Fruit fly (Drosophila melanogaster) whole organism, embryonic: ENCODE measurements around the gene CG43799.

Experiments used
- Adf1 ChIP-seq: fragments of 200-800 bp; sonication (Bioruptor generic); IDR thresholded peaks from 2 replicates; pipeline ENCODE4 v1.3.6; 2022; ENCODE audit warnings: missing biosample characterization, missing genetic modification characterization
- Antp ChIP-seq: fragments of 200-800 bp; sonication (Bioruptor generic); optimal IDR thresholded peaks from 3 replicates; lab custom pipeline; 2016; ENCODE audit warnings: missing biosample characterization, missing genetic modification characterization
- CG10654 ChIP-seq: fragments of 200-800 bp; sonication (Bioruptor generic); optimal IDR thresholded peaks from 2 replicates; lab custom pipeline; 2016; ENCODE audit warnings: missing biosample characterization, missing genetic modification characterization
- CG11696 ChIP-seq: fragments of 200-800 bp; sonication (Bioruptor generic); IDR thresholded peaks from 2 replicates; pipeline ENCODE4 v1.3.6; 2022; ENCODE audit warnings: missing biosample characterization, missing genetic modification characterization
- CG12104 ChIP-seq: fragments of 200-800 bp; sonication (Bioruptor generic); optimal IDR thresholded peaks from 3 replicates; lab custom pipeline; 2016; ENCODE audit warnings: missing biosample characterization, missing genetic modification characterization
- CG13296 ChIP-seq: fragments of 200-800 bp; sonication (Bioruptor generic); optimal IDR thresholded peaks from 3 replicates; lab custom pipeline; 2018; ENCODE audit warnings: missing biosample characterization, mild to moderate bottlenecking, missing genetic modification characterization
- CG14441 ChIP-seq: fragments of 200-800 bp; sonication (Bioruptor generic); IDR thresholded peaks from 2 replicates; pipeline ENCODE4 v1.3.6; 2022; ENCODE audit warnings: missing biosample characterization, missing genetic modification characterization
- CG14710 ChIP-seq: fragments of 200-800 bp; sonication (Bioruptor generic); optimal IDR thresholded peaks from 3 replicates; lab custom pipeline; 2019; ENCODE audit warnings: missing biosample characterization, mild to moderate bottlenecking, missing genetic modification characterization, moderate library complexity
- CG15514 ChIP-seq: fragments of 200-800 bp; sonication (Bioruptor generic); optimal IDR thresholded peaks from 3 replicates; lab custom pipeline; 2017; ENCODE audit warnings: missing biosample characterization, missing genetic modification characterization, mild to moderate bottlenecking, moderate library complexity, missing genetic modification reagents
- CG15601 ChIP-seq: fragments of 200-800 bp; sonication (Bioruptor generic); optimal IDR thresholded peaks from 3 replicates; lab custom pipeline; 2019; ENCODE audit warnings: missing biosample characterization, mild to moderate bottlenecking, missing genetic modification characterization, moderate library complexity
- CG15696 ChIP-seq: fragments of 200-800 bp; sonication (Bioruptor generic); optimal IDR thresholded peaks from 2 replicates; lab custom pipeline; 2019; ENCODE audit warnings: missing biosample characterization, mild to moderate bottlenecking, missing genetic modification characterization, moderate library complexity
- CG17829 ChIP-seq: fragments of 200-800 bp; optimal IDR thresholded peaks from 2 replicates; lab custom pipeline; 2019; ENCODE audit warnings: missing biosample characterization, mild to moderate bottlenecking, missing genetic modification characterization, moderate library complexity
- CG18764 ChIP-seq: fragments of 200-800 bp; sonication (Bioruptor generic); optimal IDR thresholded peaks from 3 replicates; lab custom pipeline; 2016; ENCODE audit warnings: missing biosample characterization, missing genetic modification characterization
- CG2712 ChIP-seq: fragments of 200-800 bp; optimal IDR thresholded peaks from 3 replicates; lab custom pipeline; 2019; ENCODE audit warnings: missing biosample characterization, mild to moderate bottlenecking, missing genetic modification characterization, moderate library complexity
- CG31441 ChIP-seq: fragments of 200-800 bp; sonication (Bioruptor generic); IDR thresholded peaks from 2 replicates; pipeline ENCODE4 v1.3.6; 2022; ENCODE audit warnings: missing biosample characterization, missing genetic modification characterization
- CG43689 ChIP-seq: fragments of 200-800 bp; sonication (Bioruptor generic); IDR thresholded peaks from 2 replicates; pipeline ENCODE4 v1.3.6; 2022; ENCODE audit warnings: missing biosample characterization, missing genetic modification characterization
- CG4404 ChIP-seq: fragments of 200-800 bp; sonication (Bioruptor generic); IDR thresholded peaks from 2 replicates; pipeline ENCODE4 v1.3.6; 2022; ENCODE audit warnings: missing biosample characterization, missing genetic modification characterization
- CG7271 ChIP-seq: fragments of 200-800 bp; sonication (Bioruptor generic); optimal IDR thresholded peaks from 2 replicates; lab custom pipeline; 2018; ENCODE audit warnings: missing biosample characterization, mild to moderate bottlenecking, missing genetic modification characterization, moderate library complexity
- CG7372 ChIP-seq: fragments of 200-800 bp; sonication (Bioruptor generic); IDR thresholded peaks from 2 replicates; pipeline ENCODE4 v1.3.6; 2022; ENCODE audit warnings: missing biosample characterization, missing genetic modification characterization
- CkIIα-i1 ChIP-seq: fragments of 200-800 bp; sonication (Bioruptor generic); IDR thresholded peaks from 2 replicates; pipeline ENCODE4 v1.3.6; 2022; ENCODE audit warnings: missing biosample characterization, missing genetic modification characterization
- D19A ChIP-seq: fragments of 200-800 bp; optimal IDR thresholded peaks from 3 replicates; lab custom pipeline; 2019; ENCODE audit warnings: missing biosample characterization, mild to moderate bottlenecking, missing genetic modification characterization, moderate library complexity
- Hmx ChIP-seq: fragments of 200-800 bp; sonication (Bioruptor generic); optimal IDR thresholded peaks from 2 replicates; lab custom pipeline; 2016; ENCODE audit warnings: missing biosample characterization, missing genetic modification characterization
- Lpt ChIP-seq: fragments of >200 bp; optimal IDR thresholded peaks from 2 replicates; lab custom pipeline; 2018; ENCODE audit warnings: missing biosample characterization, missing genetic modification characterization
- Med ChIP-seq: fragments of 200-800 bp; sonication (Bioruptor generic); peaks from one replicate; lab custom pipeline; 2016; ENCODE audit warnings: missing biosample characterization, missing genetic modification characterization, mild to moderate bottlenecking, inconsistent platforms, moderate library complexity
- Pdp1 ChIP-seq, 2 experiments: fragments of 200-800 bp; sonication (Bioruptor generic); optimal IDR thresholded peaks; 3 replicates each; lab custom pipeline; 2016; ENCODE audit warnings: missing biosample characterization in 2 of 2, missing genetic modification characterization in 2 of 2, mild to moderate bottlenecking in 1 of 2, moderate library complexity in 1 of 2
- Sry-β ChIP-seq: fragments of 200-800 bp; sonication (Bioruptor generic); optimal IDR thresholded peaks from 2 replicates; lab custom pipeline; 2018; ENCODE audit warnings: missing biosample characterization, mild to moderate bottlenecking, missing genetic modification characterization, moderate library complexity
- Xrp1 ChIP-seq: fragments of 200-800 bp; sonication (Bioruptor generic); IDR thresholded peaks from 2 replicates; pipeline ENCODE4 v1.3.6; 2022; ENCODE audit warnings: missing biosample characterization, missing genetic modification characterization
- ci ChIP-seq: fragments of 200-800 bp; sonication (Bioruptor generic); IDR thresholded peaks from 3 replicates; pipeline ENCODE4 v1.3.6; 2022; ENCODE audit warnings: missing biosample characterization, missing genetic modification characterization
- crp ChIP-seq, 2 experiments: fragments of 200-800 bp; sonication (Bioruptor generic); optimal IDR thresholded peaks; 2 replicates in 1 of 2; 3 replicates in 1 of 2; lab custom pipeline; 2017; ENCODE audit warnings: missing biosample characterization in 2 of 2, missing genetic modification characterization in 2 of 2, mild to moderate bottlenecking in 1 of 2, moderate library complexity in 1 of 2
- da ChIP-seq: fragments of 200-800 bp; sonication (Bioruptor generic); optimal IDR thresholded peaks from 2 replicates; lab custom pipeline; 2016; ENCODE audit warnings: missing biosample characterization, missing genetic modification characterization
- disco-r ChIP-seq: fragments of 200-800 bp; sonication (Bioruptor generic); optimal IDR thresholded peaks from 2 replicates; lab custom pipeline; 2016; ENCODE audit warnings: missing biosample characterization, missing genetic modification characterization
- gem ChIP-seq: fragments of 200-800 bp; sonication (Bioruptor generic); optimal IDR thresholded peaks from 2 replicates; lab custom pipeline; 2019; ENCODE audit warnings: missing biosample characterization, mild to moderate bottlenecking, missing genetic modification characterization, moderate library complexity
- lola ChIP-seq, 3 experiments: fragments of >200 bp in 2 of 3; fragments of 200-800 bp in 1 of 3; sonication (Bioruptor generic) in 1 of 3; optimal IDR thresholded peaks; 2 replicates each; lab custom pipeline; 2017 to 2019; ENCODE audit warnings: missing biosample characterization in 3 of 3, missing genetic modification characterization in 3 of 3, mild to moderate bottlenecking in 1 of 3, moderate library complexity in 1 of 3
- mam ChIP-seq: fragments of 200-800 bp; sonication (Bioruptor generic); optimal IDR thresholded peaks from 3 replicates; lab custom pipeline; 2016; ENCODE audit warnings: missing biosample characterization, missing genetic modification characterization
- mld ChIP-seq: fragments of 200-800 bp; sonication (Bioruptor generic); IDR thresholded peaks from 3 replicates; pipeline ENCODE4 v1.3.6; 2022; ENCODE audit warnings: missing biosample characterization, missing genetic modification characterization; ENCODE audit not compliant: partially characterized antibody
- oc ChIP-seq: fragments of 200-800 bp; sonication (Bioruptor generic); optimal IDR thresholded peaks from 2 replicates; lab custom pipeline; 2018; ENCODE audit warnings: missing biosample characterization, mild to moderate bottlenecking, missing genetic modification characterization, moderate library complexity
- otp ChIP-seq: fragments of 200-800 bp; sonication (Bioruptor generic); IDR thresholded peaks from 3 replicates; pipeline ENCODE4, ENCODE4 v1.3.6; 2022; ENCODE audit warnings: missing biosample characterization, missing genetic modification characterization
- pb ChIP-seq: fragments of 200-800 bp; sonication (Bioruptor generic); optimal IDR thresholded peaks from 3 replicates; lab custom pipeline; 2016; ENCODE audit warnings: missing biosample characterization, missing genetic modification characterization
- phol ChIP-seq: fragments of 200-800 bp; sonication (Bioruptor generic); optimal IDR thresholded peaks from 3 replicates; lab custom pipeline; 2018; ENCODE audit warnings: missing biosample characterization, mild to moderate bottlenecking, missing genetic modification characterization, moderate library complexity
- prd ChIP-seq, 3 experiments: fragments of >200 bp in 2 of 3; fragments of 200-800 bp in 1 of 3; sonication (Bioruptor generic) in 1 of 3; optimal IDR thresholded peaks in 2 of 3; IDR thresholded peaks in 1 of 3; 2 replicates in 2 of 3; 3 replicates in 1 of 3; pipeline versions ENCODE4 v1.3.6 to Lab custom; 2017 to 2022; ENCODE audit warnings: missing biosample characterization in 1 of 3, missing genetic modification characterization in 1 of 3
- row ChIP-seq: fragments of 200-800 bp; sonication (Bioruptor generic); IDR thresholded peaks from 3 replicates; pipeline ENCODE4 v1.3.6; 2022; ENCODE audit warnings: missing biosample characterization, missing genetic modification characterization
- scrt ChIP-seq: fragments of 200-800 bp; sonication (Bioruptor generic); optimal IDR thresholded peaks from 2 replicates; lab custom pipeline; 2018; ENCODE audit warnings: missing biosample characterization, mild to moderate bottlenecking, missing genetic modification characterization, moderate library complexity
- stwl ChIP-seq: fragments of 200-800 bp; sonication (Bioruptor generic); optimal IDR thresholded peaks from 3 replicates; lab custom pipeline; 2018; ENCODE audit warnings: missing biosample characterization, mild to moderate bottlenecking, missing genetic modification characterization, moderate library complexity
- tio ChIP-seq: fragments of 200-800 bp; sonication (Bioruptor generic); optimal IDR thresholded peaks from 2 replicates; lab custom pipeline; 2017; ENCODE audit warnings: missing biosample characterization, missing genetic modification characterization, inconsistent platforms
- tll ChIP-seq, 2 experiments: fragments of 200-800 bp in 1 of 2; fragments of >200 bp in 1 of 2; sonication (Bioruptor generic) in 1 of 2; optimal IDR thresholded peaks; 2 replicates each; lab custom pipeline; 2017 to 2019; ENCODE audit warnings: missing biosample characterization in 2 of 2, missing genetic modification characterization in 2 of 2, mild to moderate bottlenecking in 1 of 2, moderate library complexity in 1 of 2
- tna ChIP-seq: fragments of 200-800 bp; sonication (Bioruptor generic); IDR thresholded peaks from 2 replicates; pipeline ENCODE4 v1.3.6; 2022; ENCODE audit warnings: missing biosample characterization, missing genetic modification characterization; ENCODE audit not compliant: partially characterized antibody
- vvl ChIP-seq: fragments of 200-800 bp; sonication (Bioruptor generic); IDR thresholded peaks from 2 replicates; pipeline ENCODE4 v1.3.6; 2022; ENCODE audit warnings: missing biosample characterization, missing genetic modification characterization
- zfh2 ChIP-seq: fragments of 200-800 bp; sonication (Bioruptor generic); optimal IDR thresholded peaks from 2 replicates; lab custom pipeline; 2016; ENCODE audit warnings: missing biosample characterization, missing genetic modification characterization

Gene CG43799

dm6 chr2L:7277562-7278255 lies 50.2 kb downstream of the CG43799 start (continued):
- TF ChIP-seq CG14441 (GFP tag; lab: Robert Waterston, UW) (no peak), CG43689 (no peak), Pdp1 (GFP tag; optimal IDR thresholded peaks at IDR 0.05; lab: Kevin White, UChicago) (no peak), Antp (GFP tag; lab: Kevin White, UChicago) (peak; percentile 3), Lpt (GFP tag; lab: Kevin White, UChicago) (no peak), CkIIα-i1 (GFP tag; lab: Robert Waterston, UW) (no peak), CG15696 (tag; lab: Kevin White, UChicago) (peak; percentile 54), otp (GFP tag; lab: Robert Waterston, UW) (no peak), disco-r (GFP tag; lab: Kevin White, UChicago) (no peak), scrt (GFP tag; lab: Kevin White, UChicago) (no peak), Med (GFP tag; lab: Kevin White, UChicago) (peak; percentile 16), tll (GFP tag; optimal IDR thresholded peaks at IDR 0.05; lab: Kevin White, UChicago) (peak in 1 of 2 experiments; percentile 35), mam (no peak), CG31441 (GFP tag; lab: Robert Waterston, UW) (peak; percentile 22; the same call in 1 of the 2 replicates), pb (GFP tag; lab: Kevin White, UChicago) (no peak), oc (tag; lab: Kevin White, UChicago) (no peak), D19A (peak; percentile 73), stwl (tag; lab: Kevin White, UChicago) (no peak), ci (no peak), CG2712 (tag; lab: Kevin White, UChicago) (peak; percentile 23), row (0 out of 3 replicates have a peak, but pooled peaks have one; percentile 21), tio (GFP tag; lab: Kevin White, UChicago) (peak; percentile 5), CG15514 (GFP tag; lab: Kevin White, UChicago) (no peak), CG14710 (tag; lab: Kevin White, UChicago) (peak; percentile 37), lola (GFP tag; optimal IDR thresholded peaks at IDR 0.05; lab: Kevin White, UChicago) (peak in 1 of 3 experiments; percentile 35), CG17829 (tag; lab: Kevin White, UChicago) (peak; percentile 15), CG13296 (no peak), da (GFP tag; lab: Kevin White, UChicago) (no peak), Xrp1 (GFP tag; lab: Robert Waterston, UW) (peak; percentile 23; the same call in 1 of the 2 replicates), crp (GFP tag; optimal IDR thresholded peaks at IDR 0.05; lab: Kevin White, UChicago) (no peak), CG18764 (GFP tag; lab: Kevin White, UChicago) (peak; percentile 14), Sry-β (no peak), CG4404 (GFP tag; lab: Robert Waterston, UW) (0 out of 2 replicates have a peak, but pooled peaks have one; percentile 23), Adf1 (GFP tag; lab: Robert Waterston, UW) (no peak), CG15601 (tag; lab: Kevin White, UChicago) (peak; percentile 53), Hmx (no peak), prd (optimal IDR thresholded peaks at IDR 0.05; lab: Kevin White, UChicago) (no peak), prd (GFP tag; IDR thresholded peaks at IDR 0.05; lab: Robert Waterston, UW) (peak; percentile 57; the same call in 1 of the 3 replicates), CG11696 (no peak), CG12104 (GFP tag; lab: Kevin White, UChicago) (no peak), phol (tag; lab: Kevin White, UChicago) (peak; percentile 16), tna (GFP tag; lab: Robert Waterston, UW) (no peak), gem (peak; percentile 35), vvl (GFP tag; lab: Robert Waterston, UW) (0 out of 2 replicates have a peak, but pooled peaks have one; percentile 7), zfh2 (GFP tag; lab: Kevin White, UChicago) (no peak), CG7271 (tag; lab: Kevin White, UChicago) (no peak), CG10654 (GFP tag; lab: Kevin White, UChicago) (no peak), mld (no peak), CG7372 (no peak)
